Worm (Caenorhabditis elegans) whole organism, early embryonic: ENCODE results near the gene ZK402.2.

Experiments
- B0310.2 ChIP-seq: sonication (generic microtip); optimal IDR thresholded peaks from 2 replicates; lab custom pipeline; 2016; ENCODE audit warnings: mild to moderate bottlenecking, missing genetic modification characterization, missing compliant biosample characterization
- ceh-13 ChIP-seq: fragments of 200-800 bp; sonication (Bioruptor generic); optimal IDR thresholded peaks from 2 replicates; lab custom pipeline; 2018; ENCODE audit warnings: mild to moderate bottlenecking, missing genetic modification characterization, missing compliant biosample characterization
- ceh-36 ChIP-seq: sonication (generic microtip); optimal IDR thresholded peaks from 2 replicates; lab custom pipeline; 2016; ENCODE audit warnings: missing genetic modification characterization, inconsistent platforms, missing compliant biosample characterization
- ets-7 ChIP-seq: sonication (generic microtip); optimal IDR thresholded peaks from 2 replicates; lab custom pipeline; 2016; ENCODE audit warnings: missing genotype, missing genetic modification characterization, missing compliant biosample characterization
- flt-1 ChIP-seq: fragments of 200-800 bp; sonication (Bioruptor generic); IDR thresholded peaks from 2 replicates; pipeline ENCODE4 v1.3.6; 2022; ENCODE audit warnings: missing genetic modification characterization, missing compliant biosample characterization
- hmg-4 ChIP-seq: fragments of 200-800 bp; sonication (Bioruptor generic); optimal IDR thresholded peaks from 2 replicates; lab custom pipeline; 2018; ENCODE audit warnings: mild to moderate bottlenecking, missing genetic modification characterization, missing compliant biosample characterization
- hnd-1 ChIP-seq: sonication (generic microtip); optimal IDR thresholded peaks from 2 replicates; lab custom pipeline; 2016; ENCODE audit warnings: missing genetic modification characterization, missing compliant biosample characterization
- pes-1 ChIP-seq: fragments of 200-800 bp; sonication (Bioruptor generic); IDR thresholded peaks from 2 replicates; pipeline ENCODE4 v1.3.6; 2022; ENCODE audit warnings: missing genetic modification reagents, missing genetic modification characterization, missing compliant biosample characterization
- scrt-1 ChIP-seq: fragments of 200-800 bp; sonication (Bioruptor generic); IDR thresholded peaks from 2 replicates; pipeline ENCODE4 v1.3.6; 2022; ENCODE audit warnings: missing genetic modification characterization, missing compliant biosample characterization
- sea-1 ChIP-seq: fragments of 200-800 bp; sonication (Bioruptor generic); conservative IDR thresholded peaks from 2 replicates; pipeline ENCODE4 v1.3.6; 2022; ENCODE audit warnings: missing genetic modification characterization, missing compliant biosample characterization
- tbx-11 ChIP-seq: fragments of 200-800 bp; sonication (Bioruptor generic); IDR thresholded peaks from 2 replicates; pipeline ENCODE4 v1.3.6; 2022; ENCODE audit warnings: missing genetic modification characterization, missing compliant biosample characterization
- tbx-37 ChIP-seq: fragments of 200-800 bp; sonication (Bioruptor generic); conservative IDR thresholded peaks from 2 replicates; pipeline ENCODE4 v1.3.6; 2022; ENCODE audit warnings: missing genetic modification reagents, missing genetic modification characterization, missing compliant biosample characterization

The ZK402.2 gene

DNA sequence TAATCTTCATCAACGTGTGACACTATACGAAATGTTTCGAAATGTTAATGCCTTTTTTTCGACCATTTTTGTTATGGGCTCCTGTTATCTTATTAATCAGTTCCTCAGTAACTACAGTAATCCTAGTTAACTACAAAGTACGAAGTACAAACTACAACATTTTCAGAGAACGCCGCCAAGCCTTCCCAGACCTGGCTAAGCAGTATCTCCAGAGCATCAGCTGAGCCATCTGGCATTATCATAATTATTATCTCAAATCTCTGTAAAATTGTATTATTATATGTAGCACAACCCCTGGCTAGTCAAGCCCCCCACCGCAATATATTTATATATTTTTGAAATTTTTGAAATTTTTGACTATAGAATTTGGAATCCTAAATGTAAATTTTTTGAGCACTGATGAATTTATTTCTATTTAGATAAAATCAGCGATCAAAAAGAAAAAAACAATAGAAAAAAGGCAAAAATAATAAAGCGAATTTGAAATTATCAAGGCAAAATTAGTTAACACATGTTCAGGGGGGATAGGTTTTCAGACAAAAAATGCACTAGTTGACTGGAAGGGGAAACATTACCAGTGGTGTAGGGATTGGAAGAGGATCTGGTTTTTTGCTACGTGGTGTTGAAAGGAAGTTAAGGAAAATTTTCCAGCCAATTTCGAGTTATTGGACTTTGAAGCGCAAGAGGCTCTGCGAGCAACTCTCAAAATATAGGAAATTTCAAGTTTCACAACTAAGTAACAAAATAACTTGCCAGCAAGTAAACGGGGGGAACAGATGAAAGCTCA is 48.5 kb downstream of the ZK402.2 start:
- TF ChIP-seq scrt-1 = no peak
- no peak for TF ChIP-seq tbx-37 (GFP tag; lab: Robert Waterston, UW)
- TF ChIP-seq ceh-13 (GFP tag; lab: Kevin White, UChicago) = no peak
- no peak for TF ChIP-seq ceh-36
- TF ChIP-seq tbx-11 (GFP tag; lab: Robert Waterston, UW) = no peak
- TF ChIP-seq hnd-1 (tag; lab: Kevin White, UChicago) = no peak
- TF ChIP-seq flt-1 (GFP tag; lab: Robert Waterston, UW) = no peak
- no peak for TF ChIP-seq ets-7 (tag; lab: Kevin White, UChicago)
- no peak for TF ChIP-seq sea-1 (GFP tag; lab: Robert Waterston, UW)
- TF ChIP-seq B0310.2 = no peak
- no peak for TF ChIP-seq pes-1 (GFP tag; lab: Robert Waterston, UW)
- TF ChIP-seq hmg-4 (GFP tag; lab: Kevin White, UChicago) = no peak
